Worm (Caenorhabditis elegans) whole organism, L1 larva: ENCODE results near the gene F54C8.1.

Experiments
- C04F5.9 ChIP-seq: sonication (generic microtip); optimal IDR thresholded peaks from 2 replicates; lab custom pipeline; 2016; ENCODE audit warnings: missing genetic modification characterization, missing compliant biosample characterization
- F16B12.6 ChIP-seq: fragments of 150-350 bp; optimal IDR thresholded peaks from 2 replicates; lab custom pipeline; 2014; ENCODE audit warnings: missing biosample characterization, missing genetic modification characterization
- aly-2 ChIP-seq: fragments of 150-350 bp; optimal IDR thresholded peaks from 2 replicates; lab custom pipeline; 2014; ENCODE audit warnings: missing biosample characterization, missing genetic modification characterization
- ama-1 ChIP-seq: fragments of 150-350 bp; optimal IDR thresholded peaks from 2 replicates; lab custom pipeline; 2014
- blmp-1 ChIP-seq: fragments of 150-350 bp; optimal IDR thresholded peaks from 2 replicates; lab custom pipeline; 2014; ENCODE audit warnings: missing biosample characterization, missing genetic modification characterization
- ceh-82 ChIP-seq, 3 experiments: fragments of 150-350 bp in 1 of 3; sonication (generic microtip) in 2 of 3; optimal IDR thresholded peaks; 2 replicates each; lab custom pipeline; 2014 to 2017; ENCODE audit warnings: missing biosample characterization in 3 of 3, missing genetic modification characterization in 3 of 3
- ceh-88 ChIP-seq: fragments of 200-800 bp; sonication (Bioruptor generic); IDR thresholded peaks from 2 replicates; pipeline ENCODE4 v1.3.6; 2022; ENCODE audit warnings: missing genetic modification characterization, missing compliant biosample characterization
- ces-1 ChIP-seq: fragments of 150-350 bp; optimal IDR thresholded peaks from 2 replicates; lab custom pipeline; 2014; ENCODE audit warnings: missing biosample characterization, missing genetic modification reagents, missing genetic modification characterization
- dpl-1 ChIP-seq, 3 experiments: fragments of 150-350 bp in 2 of 3; sonication (generic microtip) in 1 of 3; optimal IDR thresholded peaks; 2 replicates each; lab custom pipeline; 2014 to 2017; ENCODE audit warnings: missing biosample characterization in 3 of 3, missing genetic modification characterization in 3 of 3, missing genetic modification reagents in 3 of 3
- efl-1 ChIP-seq, 4 experiments: fragments of 150-350 bp; optimal IDR thresholded peaks in 3 of 4; peaks in 1 of 4; 1 replicate in 1 of 4; 2 replicates in 3 of 4; lab custom pipeline; 2014; ENCODE audit warnings: missing biosample characterization in 2 of 4, missing genetic modification characterization in 2 of 4, missing genetic modification reagents in 2 of 4
- efl-3 ChIP-seq: fragments of 200-800 bp; sonication (Bioruptor generic); optimal IDR thresholded peaks from 2 replicates; lab custom pipeline; 2018; ENCODE audit warnings: mild to moderate bottlenecking, missing genetic modification characterization, missing compliant biosample characterization
- ets-5 ChIP-seq: fragments of 200-800 bp; sonication (Bioruptor generic); IDR thresholded peaks from 2 replicates; pipeline ENCODE4 v1.3.6; 2022; ENCODE audit warnings: missing genetic modification characterization, missing compliant biosample characterization
- fkh-10 ChIP-seq: sonication (generic microtip); optimal IDR thresholded peaks from 2 replicates; lab custom pipeline; 2017; ENCODE audit warnings: missing biosample characterization, missing genetic modification reagents, missing genetic modification characterization
- fkh-4 ChIP-seq: sonication (generic microtip); optimal IDR thresholded peaks from 2 replicates; lab custom pipeline; 2016; ENCODE audit warnings: missing compliant biosample characterization, missing genetic modification characterization, borderline replicate concordance
- fkh-8 ChIP-seq: sonication (generic microtip); optimal IDR thresholded peaks from 2 replicates; lab custom pipeline; 2016; ENCODE audit warnings: mild to moderate bottlenecking, missing genetic modification characterization, missing compliant biosample characterization
- isw-1 ChIP-seq: fragments of 200-800 bp; sonication (Bioruptor generic); IDR thresholded peaks from 2 replicates; pipeline ENCODE4 v1.3.6; 2022; ENCODE audit warnings: missing genetic modification characterization, missing compliant biosample characterization
- lin-14 ChIP-seq: fragments of 200-800 bp; sonication (Bioruptor generic); optimal IDR thresholded peaks from 2 replicates; lab custom pipeline; 2018; ENCODE audit warnings: mild to moderate bottlenecking, missing genetic modification characterization, moderate library complexity, missing compliant biosample characterization
- lin-35 ChIP-seq, 2 experiments: fragments of 150-350 bp; optimal IDR thresholded peaks; 2 replicates each; lab custom pipeline; 2014; ENCODE audit warnings: missing biosample characterization in 2 of 2, missing genetic modification characterization in 2 of 2, missing genetic modification reagents in 2 of 2
- lin-39 ChIP-seq: fragments of 150-350 bp; optimal IDR thresholded peaks from 2 replicates; lab custom pipeline; 2014; ENCODE audit warnings: missing biosample characterization, missing genetic modification reagents, missing genetic modification characterization
- lir-3 ChIP-seq: sonication (generic microtip); optimal IDR thresholded peaks from 2 replicates; lab custom pipeline; 2016; ENCODE audit warnings: mild to moderate bottlenecking, missing genetic modification characterization, moderate library complexity, missing compliant biosample characterization; ENCODE audit not compliant: poor library complexity
- lsy-2 ChIP-seq, 2 experiments: fragments of 150-350 bp; optimal IDR thresholded peaks; 2 replicates each; lab custom pipeline; 2014; ENCODE audit warnings: missing biosample characterization in 2 of 2, missing genetic modification characterization in 2 of 2
- mab-9 ChIP-seq: fragments of 200-800 bp; sonication (Bioruptor generic); IDR thresholded peaks from 2 replicates; pipeline ENCODE4 v1.3.6; 2022; ENCODE audit warnings: missing genetic modification reagents, missing genetic modification characterization, missing compliant biosample characterization
- mdl-1 ChIP-seq, 2 experiments: fragments of 150-350 bp; optimal IDR thresholded peaks; 2 replicates each; lab custom pipeline; 2014 to 2017; ENCODE audit warnings: missing biosample characterization in 2 of 2, missing genetic modification characterization in 2 of 2, inconsistent platforms in 1 of 2
- mef-2 ChIP-seq: fragments of 150-350 bp; optimal IDR thresholded peaks from 2 replicates; lab custom pipeline; 2014; ENCODE audit warnings: missing biosample characterization, missing genetic modification characterization
- mep-1 ChIP-seq: fragments of 150-350 bp; optimal IDR thresholded peaks from 2 replicates; lab custom pipeline; 2014; ENCODE audit warnings: missing biosample characterization, missing genetic modification characterization
- nhr-11 ChIP-seq: fragments of 150-350 bp; optimal IDR thresholded peaks from 2 replicates; lab custom pipeline; 2014; ENCODE audit warnings: missing biosample characterization, missing genetic modification characterization
- nhr-47 ChIP-seq: sonication (generic microtip); optimal IDR thresholded peaks from 2 replicates; lab custom pipeline; 2016; ENCODE audit warnings: mild to moderate bottlenecking, missing genetic modification characterization, moderate library complexity, missing compliant biosample characterization
- nhr-71 ChIP-seq: sonication (generic microtip); optimal IDR thresholded peaks from 2 replicates; lab custom pipeline; 2016; ENCODE audit warnings: mild to moderate bottlenecking, missing genetic modification characterization, moderate library complexity, missing compliant biosample characterization
- nhr-76 ChIP-seq: sonication (generic microtip); optimal IDR thresholded peaks from 2 replicates; lab custom pipeline; 2017; ENCODE audit warnings: missing biosample characterization, missing genetic modification characterization
- nhr-85 ChIP-seq: sonication (generic microtip); peaks from one replicate; lab custom pipeline; 2016; ENCODE audit warnings: missing genetic modification characterization, inconsistent platforms, missing compliant biosample characterization
- pag-3 ChIP-seq: sonication (generic microtip); optimal IDR thresholded peaks from 2 replicates; lab custom pipeline; 2017; ENCODE audit warnings: missing genetic modification characterization, mild to moderate bottlenecking, missing compliant biosample characterization, antibody characterized with exemption, borderline replicate concordance; ENCODE audit not compliant: insufficient read depth
- rnt-1 ChIP-seq: sonication (generic microtip); optimal IDR thresholded peaks from 2 replicates; lab custom pipeline; 2016; ENCODE audit warnings: mild to moderate bottlenecking, missing genetic modification characterization, moderate library complexity, missing compliant biosample characterization
- snu-23 ChIP-seq: sonication (generic microtip); optimal IDR thresholded peaks from 2 replicates; lab custom pipeline; 2016; ENCODE audit warnings: missing genetic modification characterization, missing compliant biosample characterization
- sup-37 ChIP-seq: fragments of 200-800 bp; sonication (Bioruptor generic); optimal IDR thresholded peaks from 2 replicates; lab custom pipeline; 2018; ENCODE audit warnings: mild to moderate bottlenecking, missing genetic modification characterization, missing compliant biosample characterization
- unc-30 ChIP-seq: sonication (generic microtip); optimal IDR thresholded peaks from 2 replicates; lab custom pipeline; 2017; ENCODE audit warnings: missing biosample characterization, missing genetic modification characterization
- unc-86 ChIP-seq: sonication (generic microtip); optimal IDR thresholded peaks from 2 replicates; lab custom pipeline; 2016; ENCODE audit warnings: missing genetic modification characterization, missing compliant biosample characterization
- zag-1 ChIP-seq: fragments of 150-350 bp; optimal IDR thresholded peaks from 2 replicates; lab custom pipeline; 2014; ENCODE audit warnings: missing biosample characterization, missing genetic modification characterization
- zip-4 ChIP-seq: fragments of 200-800 bp; sonication (Bioruptor generic); optimal IDR thresholded peaks from 2 replicates; lab custom pipeline; 2018; ENCODE audit warnings: mild to moderate bottlenecking, missing genetic modification characterization, moderate library complexity, missing compliant biosample characterization

F54C8.1 gene

DNA sequence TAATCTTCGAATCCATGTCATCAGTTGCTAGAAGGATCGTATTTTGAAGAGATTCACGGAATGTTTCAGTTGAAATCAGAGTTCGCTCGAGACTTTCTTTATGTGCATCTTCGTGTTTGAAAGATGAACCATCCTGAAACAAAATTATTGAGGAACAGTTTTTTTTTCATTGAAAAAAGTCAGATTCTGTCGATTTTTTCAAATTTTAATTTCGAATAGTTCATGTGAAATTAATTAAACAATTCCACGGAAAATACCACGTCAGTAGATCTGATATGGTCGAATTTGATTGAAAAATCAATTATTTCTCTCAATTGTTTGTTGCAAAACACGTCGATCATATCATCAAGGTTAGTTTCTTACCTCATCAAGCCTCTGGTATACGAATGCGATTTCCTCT lies at the start of gene F54C8.1:
TSS of gene F54C8.1 (plus strand) at position 301 of the 400 bp plus-strand sequence.
- TF ChIP-seq zip-4 (GFP tag; lab: Kevin White, UChicago), result no peak
- TF ChIP-seq nhr-76 (tag; lab: Kevin White, UChicago), result no peak
- no peak for TF ChIP-seq lir-3 (tag; lab: Kevin White, UChicago)
- TF ChIP-seq ets-5 (GFP tag; lab: Robert Waterston, UW), result no peak
- TF ChIP-seq fkh-4 (tag; lab: Kevin White, UChicago), result no peak
- no peak for TF ChIP-seq ces-1 (GFP tag; lab: Kevin White, UChicago)
- TF ChIP-seq zag-1 (tag; lab: Kevin White, UChicago), result no peak
- TF ChIP-seq aly-2, result no peak
- no peak for TF ChIP-seq isw-1 (GFP tag; lab: Robert Waterston, UW)
- TF ChIP-seq, all 84 proteins: peak for 0

DNA sequence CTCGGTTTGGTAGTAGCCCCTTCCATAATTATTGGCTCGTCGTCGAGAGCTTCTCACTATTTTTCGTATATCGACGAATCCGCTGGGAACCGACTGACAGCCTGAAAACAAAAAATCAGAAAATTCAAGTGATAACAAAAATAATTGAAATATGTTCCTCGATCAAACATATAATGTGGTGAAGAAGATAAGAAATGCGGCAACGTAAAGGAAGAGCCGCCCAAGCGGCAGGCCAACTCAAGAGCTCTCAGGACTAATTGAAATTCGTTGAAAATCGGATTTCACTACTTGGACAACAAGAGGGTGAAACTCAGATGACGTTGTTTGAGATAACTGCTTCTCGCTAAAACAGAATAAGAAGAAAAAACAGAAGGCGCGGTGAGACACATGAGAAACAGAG lies 49.5 kb upstream of the F54C8.1 start, which contains the start of gene slc-17.2:
TSS of gene slc-17.2 (minus strand) at position 101 of the 400 bp plus-strand sequence.
- TF ChIP-seq zag-1 (tag; lab: Kevin White, UChicago), result no peak
- TF ChIP-seq mep-1 (tag; lab: Kevin White, UChicago), result no peak
- TF ChIP-seq fkh-8 (tag; lab: Kevin White, UChicago), result peak; percentile 52
- no peak for TF ChIP-seq lin-39 (tag; lab: Kevin White, UChicago)
- peak; percentile 10 for TF ChIP-seq fkh-10 (GFP tag; lab: Kevin White, UChicago)
- peak; percentile 18 for TF ChIP-seq lin-14

DNA sequence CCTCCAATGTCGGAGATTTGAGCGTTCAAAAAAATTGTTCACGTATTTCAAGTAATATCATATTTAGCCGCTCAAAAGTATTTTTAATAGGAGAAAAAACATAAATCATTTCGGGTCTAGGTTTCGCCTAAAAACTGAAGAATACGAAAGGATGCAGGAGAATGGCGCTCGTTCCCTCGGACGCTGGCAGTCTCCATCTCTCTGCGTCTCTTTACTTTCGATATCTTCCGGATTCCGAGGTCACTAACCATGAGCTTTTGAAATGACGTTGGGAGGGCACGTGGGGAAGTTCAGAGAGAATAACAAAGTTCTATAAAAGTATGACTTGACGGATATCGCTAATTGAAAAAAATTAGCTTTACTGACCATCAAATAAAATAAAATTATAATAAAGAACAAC lies 48.6 kb upstream of the F54C8.1 start:
- peak; percentile 4 to 23 for TF ChIP-seq lin-35 (GFP tag; optimal IDR thresholded peaks at IDR 0.05; lab: Kevin White, UChicago)
- TF ChIP-seq mef-2 (tag; lab: Kevin White, UChicago), result no peak
- peak; percentile 47 for TF ChIP-seq nhr-71 (tag; lab: Kevin White, UChicago)
- TF ChIP-seq sup-37 (GFP tag; lab: Kevin White, UChicago), result no peak
- peak; percentile 77 for TF ChIP-seq lin-14
- no peak for TF ChIP-seq unc-30
- no peak for TF ChIP-seq C04F5.9 (tag; lab: Kevin White, UChicago)
- TF ChIP-seq dpl-1 (GFP tag; optimal IDR thresholded peaks at IDR 0.05; lab: Kevin White, UChicago), result peak in 2 of 3 experiments; percentile 9 to 46
- peak in 1 of 2 experiments; percentile 49 for TF ChIP-seq mdl-1 (tag; optimal IDR thresholded peaks at IDR 0.05; lab: Kevin White, UChicago)
- peak; percentile 10 for TF ChIP-seq snu-23 (GFP tag; lab: Kevin White, UChicago)
- TF ChIP-seq ama-1 (lab: Kevin White, UChicago), result no peak
- TF ChIP-seq aly-2, result no peak
- peak; percentile 3 to 35 for TF ChIP-seq efl-1 (optimal IDR thresholded peaks at IDR 0.05; lab: Kevin White, UChicago)
- peak; percentile 41 to 84 for TF ChIP-seq efl-1 (GFP tag; optimal IDR thresholded peaks at IDR 0.05 in 1 of 2; lab: Kevin White, UChicago)
- peak; percentile 41 for TF ChIP-seq fkh-8 (tag; lab: Kevin White, UChicago)
- no peak for TF ChIP-seq zip-4 (GFP tag; lab: Kevin White, UChicago)
- no peak for TF ChIP-seq ceh-88 (GFP tag; lab: Robert Waterston, UW)
- peak; percentile 9 for TF ChIP-seq rnt-1 (tag; lab: Kevin White, UChicago)
- no peak for TF ChIP-seq efl-3 (GFP tag; lab: Kevin White, UChicago)
- TF ChIP-seq nhr-85 (tag; lab: Kevin White, UChicago), result no peak
- TF ChIP-seq blmp-1 (tag; lab: Kevin White, UChicago), result peak; percentile 70
- TF ChIP-seq F16B12.6 (tag; lab: Kevin White, UChicago), result peak; percentile 43
- no peak for TF ChIP-seq nhr-11
- peak; percentile 30 to 41 for TF ChIP-seq lsy-2 (tag; optimal IDR thresholded peaks at IDR 0.05; lab: Kevin White, UChicago)
- TF ChIP-seq mab-9, result no peak
- TF ChIP-seq unc-86 (tag; lab: Kevin White, UChicago), result peak; percentile 1
- peak; percentile 17 for TF ChIP-seq nhr-47 (tag; lab: Kevin White, UChicago)
- peak in 1 of 3 experiments; percentile 0 for TF ChIP-seq ceh-82 (tag; optimal IDR thresholded peaks at IDR 0.05; lab: Kevin White, UChicago)
- peak; percentile 13 for TF ChIP-seq pag-3 (tag; lab: Kevin White, UChicago)
- TF ChIP-seq mep-1 (tag; lab: Kevin White, UChicago), result peak; percentile 18
